Worm (Caenorhabditis elegans) whole organism, L1 larva: ENCODE results near the gene T22C8.3.
A peak's percentile ranks its signal among the peaks of the same experiment; 100 is the strongest.

Experiments used
- C16A3.4 ChIP-seq: fragments of 150-350 bp; optimal IDR thresholded peaks from 2 replicates; lab custom pipeline; 2014; ENCODE audit warnings: missing biosample characterization, missing genetic modification characterization
- F16B12.6 ChIP-seq: fragments of 150-350 bp; optimal IDR thresholded peaks from 2 replicates; lab custom pipeline; 2014; ENCODE audit warnings: missing biosample characterization, missing genetic modification characterization
- alr-1 ChIP-seq: fragments of 200-800 bp; sonication (Bioruptor generic); optimal IDR thresholded peaks from 2 replicates; lab custom pipeline; 2018; ENCODE audit warnings: borderline replicate concordance, mild to moderate bottlenecking, missing genetic modification characterization, missing compliant biosample characterization
- blmp-1 ChIP-seq: fragments of 150-350 bp; optimal IDR thresholded peaks from 2 replicates; lab custom pipeline; 2014; ENCODE audit warnings: missing biosample characterization, missing genetic modification characterization
- ceh-8 ChIP-seq: fragments of 200-800 bp; sonication (Bioruptor generic); optimal IDR thresholded peaks from 2 replicates; lab custom pipeline; 2018; ENCODE audit warnings: mild to moderate bottlenecking, missing genetic modification characterization, moderate library complexity, missing compliant biosample characterization
- ceh-88 ChIP-seq: fragments of 200-800 bp; sonication (Bioruptor generic); IDR thresholded peaks from 2 replicates; pipeline ENCODE4 v1.3.6; 2022; ENCODE audit warnings: missing genetic modification characterization, missing compliant biosample characterization
- ces-1 ChIP-seq: fragments of 150-350 bp; optimal IDR thresholded peaks from 2 replicates; lab custom pipeline; 2014; ENCODE audit warnings: missing biosample characterization, missing genetic modification reagents, missing genetic modification characterization
- dpl-1 ChIP-seq, 3 experiments: fragments of 150-350 bp in 2 of 3; sonication (generic microtip) in 1 of 3; optimal IDR thresholded peaks; 2 replicates each; lab custom pipeline; 2014 to 2017; ENCODE audit warnings: missing biosample characterization in 3 of 3, missing genetic modification characterization in 3 of 3, missing genetic modification reagents in 3 of 3
- efl-1 ChIP-seq, 4 experiments: fragments of 150-350 bp; optimal IDR thresholded peaks in 3 of 4; peaks in 1 of 4; 1 replicate in 1 of 4; 2 replicates in 3 of 4; lab custom pipeline; 2014; ENCODE audit warnings: missing biosample characterization in 2 of 4, missing genetic modification characterization in 2 of 4, missing genetic modification reagents in 2 of 4
- efl-3 ChIP-seq: fragments of 200-800 bp; sonication (Bioruptor generic); optimal IDR thresholded peaks from 2 replicates; lab custom pipeline; 2018; ENCODE audit warnings: mild to moderate bottlenecking, missing genetic modification characterization, missing compliant biosample characterization
- egl-13 ChIP-seq: sonication (generic microtip); optimal IDR thresholded peaks from 2 replicates; lab custom pipeline; 2016; ENCODE audit warnings: missing genotype, missing genetic modification reagents, missing genetic modification characterization, missing compliant biosample characterization
- egl-27 ChIP-seq, 2 experiments: fragments of 150-350 bp in 1 of 2; sonication (generic microtip); optimal IDR thresholded peaks; 3 replicates each; lab custom pipeline; 2017 to 2018; ENCODE audit warnings: missing biosample characterization in 2 of 2, missing genetic modification characterization in 2 of 2, missing genetic modification reagents in 2 of 2
- elt-3 ChIP-seq, 6 experiments: fragments of 150-350 bp in 1 of 6; sonication (generic microtip); optimal IDR thresholded peaks; 2 replicates each; lab custom pipeline; 2017 to 2018; ENCODE audit warnings: missing biosample characterization in 6 of 6, missing genetic modification characterization in 6 of 6, inconsistent platforms in 1 of 6
- isw-1 ChIP-seq: fragments of 200-800 bp; sonication (Bioruptor generic); IDR thresholded peaks from 2 replicates; pipeline ENCODE4 v1.3.6; 2022; ENCODE audit warnings: missing genetic modification characterization, missing compliant biosample characterization
- lin-14 ChIP-seq: fragments of 200-800 bp; sonication (Bioruptor generic); optimal IDR thresholded peaks from 2 replicates; lab custom pipeline; 2018; ENCODE audit warnings: mild to moderate bottlenecking, missing genetic modification characterization, moderate library complexity, missing compliant biosample characterization
- lin-35 ChIP-seq, 2 experiments: fragments of 150-350 bp; optimal IDR thresholded peaks; 2 replicates each; lab custom pipeline; 2014; ENCODE audit warnings: missing biosample characterization in 2 of 2, missing genetic modification characterization in 2 of 2, missing genetic modification reagents in 2 of 2
- lsy-2 ChIP-seq, 2 experiments: fragments of 150-350 bp; optimal IDR thresholded peaks; 2 replicates each; lab custom pipeline; 2014; ENCODE audit warnings: missing biosample characterization in 2 of 2, missing genetic modification characterization in 2 of 2
- mab-9 ChIP-seq: fragments of 200-800 bp; sonication (Bioruptor generic); IDR thresholded peaks from 2 replicates; pipeline ENCODE4 v1.3.6; 2022; ENCODE audit warnings: missing genetic modification reagents, missing genetic modification characterization, missing compliant biosample characterization
- mef-2 ChIP-seq: fragments of 150-350 bp; optimal IDR thresholded peaks from 2 replicates; lab custom pipeline; 2014; ENCODE audit warnings: missing biosample characterization, missing genetic modification characterization
- mep-1 ChIP-seq: fragments of 150-350 bp; optimal IDR thresholded peaks from 2 replicates; lab custom pipeline; 2014; ENCODE audit warnings: missing biosample characterization, missing genetic modification characterization
- nhr-11 ChIP-seq: fragments of 150-350 bp; optimal IDR thresholded peaks from 2 replicates; lab custom pipeline; 2014; ENCODE audit warnings: missing biosample characterization, missing genetic modification characterization
- nhr-12 ChIP-seq: sonication (generic microtip); optimal IDR thresholded peaks from 2 replicates; lab custom pipeline; 2017; ENCODE audit warnings: missing biosample characterization, missing genetic modification characterization
- nhr-19 ChIP-seq: fragments of 200-800 bp; sonication (Bioruptor generic); conservative IDR thresholded peaks from 2 replicates; pipeline ENCODE4 v1.3.6; 2022; ENCODE audit warnings: missing genetic modification characterization, missing compliant biosample characterization
- nhr-71 ChIP-seq: sonication (generic microtip); optimal IDR thresholded peaks from 2 replicates; lab custom pipeline; 2016; ENCODE audit warnings: mild to moderate bottlenecking, missing genetic modification characterization, moderate library complexity, missing compliant biosample characterization
- nhr-90 ChIP-seq: sonication (generic microtip); optimal IDR thresholded peaks from 2 replicates; lab custom pipeline; 2016; ENCODE audit warnings: mild to moderate bottlenecking, missing genetic modification characterization, missing compliant biosample characterization; ENCODE audit not compliant: poor library complexity
- pag-3 ChIP-seq: sonication (generic microtip); optimal IDR thresholded peaks from 2 replicates; lab custom pipeline; 2017; ENCODE audit warnings: missing genetic modification characterization, mild to moderate bottlenecking, missing compliant biosample characterization, antibody characterized with exemption, borderline replicate concordance; ENCODE audit not compliant: insufficient read depth
- pax-3 ChIP-seq: fragments of 200-800 bp; sonication (Bioruptor generic); optimal IDR thresholded peaks from 2 replicates; lab custom pipeline; 2018; ENCODE audit warnings: mild to moderate bottlenecking, missing genetic modification characterization, moderate library complexity, missing compliant biosample characterization
- skn-1 ChIP-seq: fragments of 150-350 bp; optimal IDR thresholded peaks from 2 replicates; lab custom pipeline; 2014; ENCODE audit warnings: missing biosample characterization, missing genetic modification characterization
- snu-23 ChIP-seq: sonication (generic microtip); optimal IDR thresholded peaks from 2 replicates; lab custom pipeline; 2016; ENCODE audit warnings: missing genetic modification characterization, missing compliant biosample characterization
- tbx-2 ChIP-seq: sonication (generic microtip); optimal IDR thresholded peaks from 2 replicates; lab custom pipeline; 2016; ENCODE audit warnings: missing genetic modification characterization, missing compliant biosample characterization
- unc-86 ChIP-seq: sonication (generic microtip); optimal IDR thresholded peaks from 2 replicates; lab custom pipeline; 2016; ENCODE audit warnings: missing genetic modification characterization, missing compliant biosample characterization
- xbp-1 ChIP-seq: sonication (generic microtip); optimal IDR thresholded peaks from 2 replicates; lab custom pipeline; 2016; ENCODE audit warnings: missing genetic modification characterization, missing compliant biosample characterization
- zag-1 ChIP-seq: fragments of 150-350 bp; optimal IDR thresholded peaks from 2 replicates; lab custom pipeline; 2014; ENCODE audit warnings: missing biosample characterization, missing genetic modification characterization
- ztf-11 ChIP-seq, 2 experiments: sonication (generic microtip); optimal IDR thresholded peaks; 2 replicates each; lab custom pipeline; 2016 to 2017; ENCODE audit warnings: missing genetic modification characterization in 2 of 2, missing biosample characterization in 1 of 2, missing compliant biosample characterization in 1 of 2
- ztf-4 ChIP-seq: fragments of 150-350 bp; optimal IDR thresholded peaks from 2 replicates; lab custom pipeline; 2014; ENCODE audit warnings: missing biosample characterization, missing genetic modification characterization

Gene T22C8.3

ce11 chrII:8577509-8578099, 44.2 kb downstream of the T22C8.3 start, which contains the start of gene F54C9.9:
TSS of gene F54C9.9 (plus strand) at chrII:8578049.
- TF ChIP-seq dpl-1 (GFP tag; optimal IDR thresholded peaks at IDR 0.05; lab: Kevin White, UChicago): peak; percentile 21 to 44 (median 26)
- TF ChIP-seq efl-3 (GFP tag; lab: Kevin White, UChicago): no peak
- no peak for TF ChIP-seq egl-13 (tag; lab: Kevin White, UChicago)
- peak; percentile 7 to 32 for TF ChIP-seq efl-1 (optimal IDR thresholded peaks at IDR 0.05; lab: Kevin White, UChicago)
- TF ChIP-seq efl-1 (GFP tag; optimal IDR thresholded peaks at IDR 0.05 in 1 of 2; lab: Kevin White, UChicago): peak; percentile 29 to 87
- no peak for TF ChIP-seq mef-2
- TF ChIP-seq blmp-1 (tag; lab: Kevin White, UChicago): peak; percentile 49
- no peak for TF ChIP-seq ztf-11 (tag; optimal IDR thresholded peaks at IDR 0.05; lab: Kevin White, UChicago)
- TF ChIP-seq F16B12.6 (tag; lab: Kevin White, UChicago): peak; percentile 1
- peak; percentile 5 to 64 for TF ChIP-seq lin-35 (GFP tag; optimal IDR thresholded peaks at IDR 0.05; lab: Kevin White, UChicago)
- peak; percentile 10 for TF ChIP-seq snu-23
- no peak for TF ChIP-seq egl-27 (tag; optimal IDR thresholded peaks at IDR 0.05; lab: Kevin White, UChicago)
- peak in 1 of 2 experiments; percentile 66 for TF ChIP-seq lsy-2 (tag; optimal IDR thresholded peaks at IDR 0.05; lab: Kevin White, UChicago)
- no peak for TF ChIP-seq ztf-4
- peak; percentile 7 for TF ChIP-seq nhr-71 (tag; lab: Kevin White, UChicago)
- TF ChIP-seq ces-1 (GFP tag; lab: Kevin White, UChicago): no peak
- peak; percentile 33 for TF ChIP-seq C16A3.4 (tag; lab: Kevin White, UChicago)
- peak; percentile 30 for TF ChIP-seq lin-14 (GFP tag; lab: Kevin White, UChicago)
- TF ChIP-seq xbp-1 (tag; lab: Kevin White, UChicago): no peak
- TF ChIP-seq nhr-19 (GFP tag; lab: Robert Waterston, UW): no peak

- TF ChIP-seq pag-3 (tag; lab: Kevin White, UChicago): no peak
- no peak for TF ChIP-seq mep-1 (tag; lab: Kevin White, UChicago)
- no peak for TF ChIP-seq unc-86 (tag; lab: Kevin White, UChicago)
- no peak for TF ChIP-seq tbx-2
- TF ChIP-seq pax-3: no peak
- TF ChIP-seq alr-1 (tag; lab: Kevin White, UChicago): no peak
- TF ChIP-seq zag-1 (tag; lab: Kevin White, UChicago): no peak
- TF ChIP-seq nhr-90 (tag; lab: Kevin White, UChicago): no peak
- TF ChIP-seq ceh-8 (GFP tag; lab: Kevin White, UChicago): no peak
- no peak for TF ChIP-seq skn-1 (tag; lab: Kevin White, UChicago)
- no peak for TF ChIP-seq ceh-88
- TF ChIP-seq nhr-11: no peak
- no peak for TF ChIP-seq snu-23
- no peak for TF ChIP-seq elt-3 (tag; optimal IDR thresholded peaks at IDR 0.05; lab: Kevin White, UChicago)
- no peak for TF ChIP-seq mab-9
- no peak for TF ChIP-seq isw-1 (GFP tag; lab: Robert Waterston, UW)
Observed at ce11 chrII:8575184-8575583, 46.6 kb downstream of the T22C8.3 start, which contains the start of gene puf-5. TSS of gene puf-5 (plus strand) at chrII:8575541.

- TF ChIP-seq nhr-90 (tag; lab: Kevin White, UChicago): no peak
- no peak for TF ChIP-seq F16B12.6 (tag; lab: Kevin White, UChicago)
- no peak for TF ChIP-seq lin-35 (GFP tag; optimal IDR thresholded peaks at IDR 0.05; lab: Kevin White, UChicago)
- TF ChIP-seq nhr-12 (tag; lab: Kevin White, UChicago): no peak
- TF ChIP-seq snu-23: no peak
Observed at ce11 chrII:8573044-8573443, 48.7 kb downstream of the T22C8.3 start, which contains the start of gene F54C9.7. TSS of gene F54C9.7 (plus strand) at chrII:8573344.
